Worm (Caenorhabditis elegans): ENCODE data around the gene Y55F3BR.11.

Gene Y55F3BR.11

ce11 chrIV:828427-828826, 26.6 kb upstream of the Y55F3BR.11 start (continued):
- TF ChIP-seq unc-39 (tag; optimal IDR thresholded peaks at IDR 0.05) (no peak), ceh-32 (tag; optimal IDR thresholded peaks at IDR 0.05; ENCODE audit: poor library complexity) (no peak), hmg-1.1 (GFP tag; IDR thresholded peaks at IDR 0.05) (peak; percentile 63), ceh-44 (GFP tag; IDR thresholded peaks at IDR 0.05) (no peak), jun-1 (tag; optimal IDR thresholded peaks at IDR 0.05) (no peak), zip-11 (GFP tag; IDR thresholded peaks at IDR 0.05) (no peak), lin-38 (GFP tag; IDR thresholded peaks at IDR 0.05) (peak; percentile 77), lin-15B (tag; optimal IDR thresholded peaks at IDR 0.05) (no peak), php-3 (GFP tag; IDR thresholded peaks at IDR 0.05) (no peak), lin-39 (tag; optimal IDR thresholded peaks at IDR 0.05) (no peak), lin-13 (GFP tag; optimal IDR thresholded peaks at IDR 0.05) (no peak), zag-1 (tag; optimal IDR thresholded peaks at IDR 0.05) (no peak), nhr-11 (tag; optimal IDR thresholded peaks at IDR 0.05) (peak; percentile 62), madf-5 (GFP tag; IDR thresholded peaks at IDR 0.05) (no peak), F26F4.8 (GFP tag; conservative IDR thresholded peaks at IDR 0.05) (no peak), attf-4 (tag; optimal IDR thresholded peaks at IDR 0.05) (no peak), egl-43 (GFP tag; IDR thresholded peaks at IDR 0.05) (no peak), dmd-9 (GFP tag; IDR thresholded peaks at IDR 0.05) (no peak), daf-19 (GFP tag; conservative IDR thresholded peaks at IDR 0.05) (no peak), ama-1 (optimal IDR thresholded peaks at IDR 0.05) (peak; percentile 42), zip-2 (tag; optimal IDR thresholded peaks at IDR 0.05) (peak; percentile 10), Y48G9A.11 (GFP tag; IDR thresholded peaks at IDR 0.05) (no peak), R02D3.7 (tag; optimal IDR thresholded peaks at IDR 0.05) (no peak), F44E2.7 (GFP tag; IDR thresholded peaks at IDR 0.05) (no peak), ceh-28 (tag; optimal IDR thresholded peaks at IDR 0.05) (no peak), ztf-7 (tag; optimal IDR thresholded peaks at IDR 0.05) (no peak), sdz-12 (GFP tag; optimal IDR thresholded peaks at IDR 0.05) (no peak), zfp-3 (GFP tag; conservative IDR thresholded peaks at IDR 0.05) (no peak), ceh-62 (tag; optimal IDR thresholded peaks at IDR 0.05) (no peak), dmd-8 (GFP tag; IDR thresholded peaks at IDR 0.05) (no peak), skn-1 (tag; optimal IDR thresholded peaks at IDR 0.05) (no peak), vab-7 (GFP tag; IDR thresholded peaks at IDR 0.05) (no peak), nhr-102 (tag; optimal IDR thresholded peaks at IDR 0.05) (no peak), nhr-237 (tag; optimal IDR thresholded peaks at IDR 0.05) (no peak), nhr-25 (tag; optimal IDR thresholded peaks at IDR 0.05; ENCODE audit: borderline replicate concordance, insufficient read depth) (no peak), zfp-2 (tag; optimal IDR thresholded peaks at IDR 0.05) (no peak), hif-1 (tag; optimal IDR thresholded peaks at IDR 0.05) (peak; percentile 66 to 99), arid-1 (GFP tag; conservative IDR thresholded peaks at IDR 0.05) (no peak), mdt-29 (GFP tag; IDR thresholded peaks at IDR 0.05) (no peak), D1046.2 (GFP tag; IDR thresholded peaks at IDR 0.05) (no peak), aly-2 (tag; optimal IDR thresholded peaks at IDR 0.05) (no peak), nhr-28 (tag; optimal IDR thresholded peaks at IDR 0.05) (peak; percentile 15), Y105C5A.15 (GFP tag; IDR thresholded peaks at IDR 0.05) (no peak), snpc-4 (tag; optimal IDR thresholded peaks at IDR 0.05) (no peak), ZK337.2 (GFP tag; IDR thresholded peaks at IDR 0.05) (no peak), fos-1 (tag; optimal IDR thresholded peaks at IDR 0.05) (no peak), ctbp-1 (GFP tag; IDR thresholded peaks at IDR 0.05) (no peak), daf-12 (tag; optimal IDR thresholded peaks at IDR 0.05) (no peak), madf-9 (GFP tag; conservative IDR thresholded peaks at IDR 0.05) (no peak), mep-1 (tag; optimal IDR thresholded peaks at IDR 0.05) (peak; percentile 73), lim-7 (GFP tag; IDR thresholded peaks at IDR 0.05) (no peak), dve-1 (tag; optimal IDR thresholded peaks at IDR 0.05; ENCODE audit: insufficient read depth) (peak; percentile 62), unc-130 (GFP tag; optimal IDR thresholded peaks at IDR 0.05) (no peak), dpl-1 (GFP tag; optimal IDR thresholded peaks at IDR 0.05) (peak; percentile 60)
